Fruit fly (Drosophila melanogaster) whole organism, prepupa: ENCODE measurements around the gene slpr.

Source experiments
- CG10631 ChIP-seq: fragments of 200-800 bp; sonication (Bioruptor generic); optimal IDR thresholded peaks from 2 replicates; lab custom pipeline; 2016; ENCODE audit warnings: missing biosample characterization, missing genetic modification characterization
- CG11294 ChIP-seq: fragments of 200-800 bp; sonication (Bioruptor generic); IDR thresholded peaks from 2 replicates; pipeline ENCODE4 v1.3.6; 2022; ENCODE audit warnings: missing biosample characterization, missing genetic modification characterization
- CG15336 ChIP-seq: fragments of 200-800 bp; sonication (Bioruptor generic); IDR thresholded peaks from 2 replicates; pipeline ENCODE4 v1.3.6; 2022; ENCODE audit warnings: missing biosample characterization, missing genetic modification characterization
- CG3032 ChIP-seq: fragments of 200-800 bp; optimal IDR thresholded peaks from 2 replicates; lab custom pipeline; 2019; ENCODE audit warnings: missing biosample characterization, mild to moderate bottlenecking, missing genetic modification characterization, moderate library complexity
- CG31627 ChIP-seq: fragments of 200-800 bp; sonication (Bioruptor generic); optimal IDR thresholded peaks from 3 replicates; lab custom pipeline; 2016; ENCODE audit warnings: missing biosample characterization, missing genetic modification characterization
- CG34406 ChIP-seq: fragments of 200-800 bp; sonication (Bioruptor generic); optimal IDR thresholded peaks from 3 replicates; lab custom pipeline; 2016; ENCODE audit warnings: missing biosample characterization, missing genetic modification characterization
- CG4318 ChIP-seq: fragments of 200-800 bp; sonication (Bioruptor generic); optimal IDR thresholded peaks from 3 replicates; lab custom pipeline; 2017; ENCODE audit warnings: missing biosample characterization, mild to moderate bottlenecking, missing genetic modification characterization
- CG6163 ChIP-seq: fragments of 200-800 bp; sonication (Bioruptor generic); IDR thresholded peaks from 3 replicates; pipeline ENCODE4 v1.3.6; 2022; ENCODE audit warnings: missing biosample characterization, missing genetic modification characterization
- CG6792 ChIP-seq: fragments of 200-800 bp; sonication (Bioruptor generic); optimal IDR thresholded peaks from 3 replicates; lab custom pipeline; 2016; ENCODE audit warnings: missing biosample characterization, missing genetic modification characterization
- CG8119 ChIP-seq: fragments of 200-800 bp; sonication (Bioruptor generic); IDR thresholded peaks from 3 replicates; pipeline ENCODE4 v1.3.6; 2022; ENCODE audit warnings: missing biosample characterization, missing genetic modification characterization
- CG8632 ChIP-seq: fragments of 200-800 bp; sonication (Bioruptor generic); optimal IDR thresholded peaks from 3 replicates; lab custom pipeline; 2016; ENCODE audit warnings: missing biosample characterization, missing genetic modification characterization
- CG9139 ChIP-seq: fragments of 200-800 bp; sonication (Bioruptor generic); optimal IDR thresholded peaks from 3 replicates; lab custom pipeline; 2017; ENCODE audit warnings: missing biosample characterization, mild to moderate bottlenecking, missing genetic modification characterization
- Eip78C ChIP-seq: fragments of 200-800 bp; sonication (Bioruptor generic); peaks from one replicate; lab custom pipeline; 2016; ENCODE audit warnings: missing biosample characterization, missing genetic modification characterization
- Eip93F ChIP-seq: fragments of 200-800 bp; sonication (Bioruptor generic); optimal IDR thresholded peaks from 2 replicates; lab custom pipeline; 2016; ENCODE audit warnings: missing biosample characterization, mild to moderate bottlenecking, missing genetic modification characterization
- Ets96B ChIP-seq: fragments of 200-800 bp; optimal IDR thresholded peaks from 2 replicates; lab custom pipeline; 2019; ENCODE audit warnings: missing biosample characterization, mild to moderate bottlenecking, missing genetic modification characterization, moderate library complexity
- Gug ChIP-seq: fragments of 200-800 bp; sonication (Bioruptor generic); IDR thresholded peaks from 2 replicates; pipeline ENCODE4 v1.3.6; 2022; ENCODE audit warnings: missing biosample characterization, missing genetic modification characterization
- Hr39 ChIP-seq: fragments of 200-800 bp; sonication (Bioruptor generic); optimal IDR thresholded peaks from 2 replicates; lab custom pipeline; 2016; ENCODE audit warnings: missing biosample characterization, missing genetic modification characterization
- OdsH ChIP-seq: fragments of 200-800 bp; sonication (Bioruptor generic); optimal IDR thresholded peaks from 3 replicates; lab custom pipeline; 2016; ENCODE audit warnings: missing biosample characterization, missing genetic modification characterization
- Sox14 ChIP-seq: fragments of 200-800 bp; sonication (Bioruptor generic); optimal IDR thresholded peaks from 3 replicates; lab custom pipeline; 2016; ENCODE audit warnings: missing biosample characterization, missing genetic modification characterization
- Sox15 ChIP-seq: fragments of 200-800 bp; sonication (Bioruptor generic); optimal IDR thresholded peaks from 3 replicates; lab custom pipeline; 2016; ENCODE audit warnings: missing biosample characterization, missing genetic modification characterization
- acj6 ChIP-seq: fragments of 200-800 bp; sonication (Bioruptor generic); optimal IDR thresholded peaks from 3 replicates; lab custom pipeline; 2016; ENCODE audit warnings: missing biosample characterization, missing genetic modification characterization
- cyc ChIP-seq: fragments of 200-800 bp; sonication (Bioruptor generic); optimal IDR thresholded peaks from 3 replicates; lab custom pipeline; 2016; ENCODE audit warnings: missing biosample characterization, missing genetic modification characterization
- esn ChIP-seq: fragments of 200-800 bp; sonication (Bioruptor generic); optimal IDR thresholded peaks from 2 replicates; lab custom pipeline; 2016; ENCODE audit warnings: missing biosample characterization, mild to moderate bottlenecking, missing genetic modification characterization, moderate library complexity
- fd59A ChIP-seq: fragments of 200-800 bp; sonication (Bioruptor generic); optimal IDR thresholded peaks from 2 replicates; lab custom pipeline; 2017; ENCODE audit warnings: missing biosample characterization, mild to moderate bottlenecking, missing genetic modification characterization, missing genetic modification reagents
- fd85E ChIP-seq: fragments of 200-800 bp; sonication (Bioruptor generic); optimal IDR thresholded peaks from 3 replicates; lab custom pipeline; 2016; ENCODE audit warnings: missing biosample characterization, missing genetic modification characterization
- lz ChIP-seq: fragments of 200-800 bp; sonication (Bioruptor generic); optimal IDR thresholded peaks from 3 replicates; lab custom pipeline; 2016; ENCODE audit warnings: missing biosample characterization, missing genetic modification characterization
- net ChIP-seq: fragments of 200-800 bp; sonication (Bioruptor generic); optimal IDR thresholded peaks from 3 replicates; lab custom pipeline; 2016; ENCODE audit warnings: missing biosample characterization, missing genetic modification characterization
- pdm3 ChIP-seq: fragments of 200-800 bp; sonication (Bioruptor generic); optimal IDR thresholded peaks from 3 replicates; lab custom pipeline; 2016; ENCODE audit warnings: missing biosample characterization, missing genetic modification characterization
- salr ChIP-seq, 2 experiments: fragments of 200-800 bp; sonication (Bioruptor generic); optimal IDR thresholded peaks; 3 replicates each; lab custom pipeline; 2016 to 2018; ENCODE audit warnings: missing biosample characterization in 2 of 2, missing genetic modification characterization in 2 of 2, mild to moderate bottlenecking in 1 of 2
- spab ChIP-seq: fragments of 200-800 bp; sonication (Bioruptor generic); optimal IDR thresholded peaks from 2 replicates; lab custom pipeline; 2017; ENCODE audit warnings: missing biosample characterization, mild to moderate bottlenecking, missing genetic modification characterization, missing genetic modification reagents
- svp ChIP-seq: fragments of 200-800 bp; sonication (Bioruptor generic); peaks from one replicate; lab custom pipeline; 2016; ENCODE audit warnings: missing biosample characterization, missing genetic modification characterization
- topi ChIP-seq: fragments of 200-800 bp; sonication (Bioruptor generic); optimal IDR thresholded peaks from 3 replicates; lab custom pipeline; 2016; ENCODE audit warnings: missing biosample characterization, missing genetic modification characterization

The slpr gene

dm6 chrX:8152718-8153117 is 24.3 kb downstream of the slpr start, which contains the start of gene CG18262:
Gene CG18262 (plus strand): TSS chrX:8152948.
- no peak for TF ChIP-seq CG11294 (GFP tag; lab: Robert Waterston, UW)
- no peak for TF ChIP-seq fd85E (GFP tag; lab: Kevin White, UChicago)
- peak; percentile 70 for TF ChIP-seq Eip78C (GFP tag; lab: Kevin White, UChicago)
- TF ChIP-seq esn (GFP tag; lab: Kevin White, UChicago): peak; percentile 19
- TF ChIP-seq CG15336 (GFP tag; lab: Robert Waterston, UW): peak; percentile 28; the same call in 1 of the 2 replicates
- no peak for TF ChIP-seq pdm3
- TF ChIP-seq svp (GFP tag; lab: Kevin White, UChicago): no peak

dm6 chrX:8152077-8152476 is 24.9 kb downstream of the slpr start, which contains the start of gene Gbeta5:
Gene Gbeta5 (minus strand): TSS chrX:8152275.
- TF ChIP-seq CG8632 (no peak), CG6163 (GFP tag; lab: Robert Waterston, UW) (no peak), CG4318 (GFP tag; lab: Kevin White, UChicago) (no peak), Sox15 (GFP tag; lab: Kevin White, UChicago) (no peak), fd59A (GFP tag; lab: Kevin White, UChicago) (no peak), Hr39 (GFP tag; lab: Kevin White, UChicago) (no peak), CG8119 (GFP tag; lab: Robert Waterston, UW) (no peak), CG3032 (tag; lab: Kevin White, UChicago) (no peak), lz (no peak), OdsH (GFP tag; lab: Kevin White, UChicago) (no peak)

DNA sequence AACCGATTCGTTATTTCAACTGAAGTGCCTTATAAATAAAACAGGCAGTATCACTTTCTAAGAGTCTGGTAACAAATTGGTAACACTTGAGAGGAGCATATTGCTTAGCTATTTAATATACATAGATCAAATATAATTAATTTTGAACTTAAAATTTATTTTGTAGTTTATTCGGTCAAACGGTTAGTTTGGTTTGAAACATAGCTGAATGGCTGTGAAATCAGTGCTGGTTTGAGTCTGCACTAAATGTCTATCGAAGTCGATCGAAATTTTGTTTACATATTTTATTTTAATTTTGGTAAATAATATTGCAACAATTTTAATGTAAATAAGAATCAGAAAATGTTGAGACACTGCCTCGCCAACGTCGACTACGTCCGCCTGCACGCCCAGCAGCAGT is 28.4 kb downstream of the slpr start, which contains the start of gene CG10959:
Gene CG10959 (plus strand): TSS at position 228 of the 400 bp plus-strand sequence.
- TF ChIP-seq CG3032 (tag; lab: Kevin White, UChicago) (no peak), Eip78C (GFP tag; lab: Kevin White, UChicago) (peak; percentile 32)

DNA sequence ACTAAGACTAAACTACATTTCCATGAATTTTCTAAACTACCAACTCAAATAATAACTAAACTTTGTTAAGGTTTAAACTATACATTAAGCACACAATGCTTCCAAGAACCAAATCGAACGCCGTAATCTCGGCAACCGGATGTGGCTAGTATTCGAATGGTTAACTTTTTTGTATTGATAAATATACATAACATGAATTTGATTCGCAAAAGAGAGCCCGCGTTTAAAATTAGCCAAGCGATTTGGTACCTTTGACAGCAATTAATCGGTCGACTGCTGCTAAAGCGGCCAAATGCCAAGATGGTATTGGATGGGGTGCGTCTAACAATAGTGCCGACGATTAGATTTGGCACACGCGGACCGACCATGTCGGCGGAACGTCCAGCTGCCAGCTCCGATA is 29.3 kb downstream of the slpr start, which contains the start of gene CG15336:
Gene CG15336 (plus strand): TSS at position 301 of the 400 bp plus-strand sequence.
- no peak for TF ChIP-seq CG8119 (GFP tag; lab: Robert Waterston, UW)
- TF ChIP-seq CG4318 (GFP tag; lab: Kevin White, UChicago): no peak
- no peak for TF ChIP-seq lz
- TF ChIP-seq CG9139 (GFP tag; lab: Kevin White, UChicago): no peak
- TF ChIP-seq CG6792 (GFP tag; lab: Kevin White, UChicago): no peak
- no peak for TF ChIP-seq cyc (GFP tag; lab: Kevin White, UChicago)
- TF ChIP-seq Gug (GFP tag; lab: Robert Waterston, UW): no peak
- no peak for TF ChIP-seq Eip93F (GFP tag; lab: Kevin White, UChicago)
- no peak for TF ChIP-seq Ets96B (tag; lab: Kevin White, UChicago)
- TF ChIP-seq CG15336 (GFP tag; lab: Robert Waterston, UW): no peak
- TF ChIP-seq CG31627 (GFP tag; lab: Kevin White, UChicago): no peak
- no peak for TF ChIP-seq spab (GFP tag; lab: Kevin White, UChicago)
- no peak for TF ChIP-seq salr (GFP tag; optimal IDR thresholded peaks at IDR 0.05; lab: Kevin White, UChicago)
- no peak for TF ChIP-seq net (GFP tag; lab: Kevin White, UChicago)
- TF ChIP-seq CG34406 (GFP tag; lab: Kevin White, UChicago): no peak
- no peak for TF ChIP-seq CG3032 (tag; lab: Kevin White, UChicago)
- TF ChIP-seq, all 60 proteins: peak for 0

dm6 chrX:8145501-8146157 is 31.4 kb downstream of the slpr start, which contains the start of the genes alpha-PheRS and CG2129:
Gene alpha-PheRS (minus strand): TSS chrX:8145602.
Gene CG2129 (plus strand): TSS chrX:8145839.
- TF ChIP-seq CG3032 (tag; lab: Kevin White, UChicago) (peak; percentile 39), CG10631 (GFP tag; lab: Kevin White, UChicago) (no peak), esn (GFP tag; lab: Kevin White, UChicago) (peak; percentile 39), cyc (GFP tag; lab: Kevin White, UChicago) (peak; percentile 13), spab (GFP tag; lab: Kevin White, UChicago) (no peak), Eip78C (GFP tag; lab: Kevin White, UChicago) (peak; percentile 74), lz (peak; percentile 15), CG6163 (GFP tag; lab: Robert Waterston, UW) (no peak), Sox14 (peak; percentile 22), CG34406 (GFP tag; lab: Kevin White, UChicago) (no peak), acj6 (GFP tag; lab: Kevin White, UChicago) (peak; percentile 10), CG9139 (GFP tag; lab: Kevin White, UChicago) (no peak), topi (GFP tag; lab: Kevin White, UChicago) (peak; percentile 46)
